Comparison of ENCODE assay signal across 1 worm cellular context in the genomic region with DNA sequence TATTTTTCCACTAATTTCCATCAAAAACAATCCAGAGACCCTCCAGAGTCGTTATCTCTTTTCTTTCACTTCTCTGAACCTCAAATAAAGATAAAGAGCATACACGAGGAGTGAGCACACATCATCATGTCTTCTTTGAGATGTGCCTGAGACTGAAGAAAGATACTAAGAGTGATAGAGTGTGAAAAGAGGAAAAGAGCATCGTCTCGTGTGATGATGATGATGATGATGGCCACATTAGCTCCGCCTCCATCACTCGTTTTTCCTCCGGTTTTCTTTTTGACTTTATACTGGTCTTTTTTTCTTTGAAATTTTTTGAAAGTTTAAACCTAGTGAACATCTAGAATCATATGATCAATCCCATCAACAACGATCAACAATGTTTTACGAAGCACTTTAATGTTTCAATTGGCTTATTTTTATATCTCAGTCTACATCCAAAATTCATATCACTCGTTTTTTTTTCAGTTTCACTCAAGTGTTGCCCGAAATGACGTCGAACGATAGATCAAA.
TF ChIP-seq lines count a peak whose summit lies in the region.

TSS of gene T01G1.2 (plus strand) at position 463 of the 513 bp plus-strand sequence.

TF ChIP-seq in whole organism, L1 larva, 84 proteins besides CTCF, POLR2A, EP300 and RAD21 (continued from another document):
- TF ChIP-seq Y116A8C.19 (tag; optimal IDR thresholded peaks at IDR 0.05; lab: Kevin White, UChicago; ENCODE audit: borderline replicate concordance) (no peak), nhr-71 (tag; optimal IDR thresholded peaks at IDR 0.05; lab: Kevin White, UChicago) (peak; percentile 73), pag-3 (tag; optimal IDR thresholded peaks at IDR 0.05; lab: Kevin White, UChicago; ENCODE audit: borderline replicate concordance, insufficient read depth) (peak; percentile 4), fos-1 (tag; optimal IDR thresholded peaks at IDR 0.05; lab: Kevin White, UChicago) (no peak), efl-3 (GFP tag; optimal IDR thresholded peaks at IDR 0.05; lab: Kevin White, UChicago) (no peak), lin-35 (GFP tag; optimal IDR thresholded peaks at IDR 0.05; lab: Kevin White, UChicago) (no peak), C04F5.9 (tag; optimal IDR thresholded peaks at IDR 0.05; lab: Kevin White, UChicago) (no peak), zag-1 (tag; optimal IDR thresholded peaks at IDR 0.05; lab: Kevin White, UChicago) (no peak), mef-2 (tag; optimal IDR thresholded peaks at IDR 0.05; lab: Kevin White, UChicago) (peak; percentile 7), egl-13 (tag; optimal IDR thresholded peaks at IDR 0.05; lab: Kevin White, UChicago) (peak; percentile 15), fkh-8 (tag; optimal IDR thresholded peaks at IDR 0.05; lab: Kevin White, UChicago) (no peak), nhr-77 (tag; optimal IDR thresholded peaks at IDR 0.05; lab: Kevin White, UChicago) (no peak), efl-1 (optimal IDR thresholded peaks at IDR 0.05; lab: Kevin White, UChicago) (no peak), efl-1 (GFP tag; optimal IDR thresholded peaks at IDR 0.05 in 1 of 2; lab: Kevin White, UChicago) (no peak), lsy-2 (tag; optimal IDR thresholded peaks at IDR 0.05; lab: Kevin White, UChicago) (peak; percentile 32 to 56), ceh-82 (tag; optimal IDR thresholded peaks at IDR 0.05; lab: Kevin White, UChicago) (no peak), isw-1 (GFP tag; IDR thresholded peaks at IDR 0.05; lab: Robert Waterston, UW) (no peak), vab-15 (tag; optimal IDR thresholded peaks at IDR 0.05; lab: Kevin White, UChicago) (no peak), nhr-11 (tag; optimal IDR thresholded peaks at IDR 0.05; lab: Kevin White, UChicago) (no peak), aly-2 (tag; optimal IDR thresholded peaks at IDR 0.05; lab: Kevin White, UChicago) (no peak), ets-5 (GFP tag; IDR thresholded peaks at IDR 0.05; lab: Robert Waterston, UW) (no peak), nhr-76 (tag; optimal IDR thresholded peaks at IDR 0.05; lab: Kevin White, UChicago) (no peak), F16B12.6 (tag; optimal IDR thresholded peaks at IDR 0.05; lab: Kevin White, UChicago) (no peak), sptf-1 (tag; optimal IDR thresholded peaks at IDR 0.05; lab: Kevin White, UChicago) (no peak), ama-1 (optimal IDR thresholded peaks at IDR 0.05; lab: Kevin White, UChicago) (no peak), hlh-4 (tag; optimal IDR thresholded peaks at IDR 0.05; lab: Kevin White, UChicago) (no peak), jun-1 (tag; optimal IDR thresholded peaks at IDR 0.05; lab: Kevin White, UChicago) (no peak), dsc-1 (tag; optimal IDR thresholded peaks at IDR 0.05; lab: Kevin White, UChicago) (peak; percentile 42)
TF ChIP-seq in whole organism, L1 larva: peak in this region for 15.
